Worm (Caenorhabditis elegans) whole organism, L3 larva: ENCODE data around the gene tyr-1.

Source experiments
- ama-1 ChIP-seq: fragments of 150-350 bp; optimal IDR thresholded peaks from 2 replicates; lab custom pipeline; 2018
- ceh-82 ChIP-seq: fragments of 150-350 bp; optimal IDR thresholded peaks from 2 replicates; lab custom pipeline; 2014; ENCODE audit warnings: missing biosample characterization, missing genetic modification characterization
- egl-27 ChIP-seq: sonication (generic microtip); optimal IDR thresholded peaks from 4 replicates; lab custom pipeline; 2017; ENCODE audit warnings: missing biosample characterization, missing genetic modification reagents, missing genetic modification characterization
- elt-1 ChIP-seq: fragments of 150-350 bp; optimal IDR thresholded peaks from 2 replicates; lab custom pipeline; 2014; ENCODE audit warnings: missing biosample characterization, missing genetic modification characterization
- fkh-10 ChIP-seq: sonication (generic microtip); optimal IDR thresholded peaks from 2 replicates; lab custom pipeline; 2017; ENCODE audit warnings: missing biosample characterization, missing genetic modification reagents, missing genetic modification characterization
- hmg-11 ChIP-seq: sonication (generic microtip); optimal IDR thresholded peaks from 2 replicates; lab custom pipeline; 2016; ENCODE audit warnings: missing genetic modification characterization, missing compliant biosample characterization
- lin-15B ChIP-seq: fragments of 150-350 bp; optimal IDR thresholded peaks from 2 replicates; lab custom pipeline; 2014; ENCODE audit warnings: missing biosample characterization, missing genetic modification characterization
- lin-39 ChIP-seq: fragments of 150-350 bp; optimal IDR thresholded peaks from 2 replicates; lab custom pipeline; 2018; ENCODE audit warnings: missing biosample characterization, missing genetic modification reagents, missing genetic modification characterization
- nhr-11 ChIP-seq: fragments of 150-350 bp; optimal IDR thresholded peaks from 2 replicates; lab custom pipeline; 2014; ENCODE audit warnings: missing biosample characterization, missing genetic modification characterization
- skn-1 ChIP-seq: fragments of 150-350 bp; optimal IDR thresholded peaks from 2 replicates; lab custom pipeline; 2014; ENCODE audit warnings: missing biosample characterization, missing genetic modification characterization

- no peak for TF ChIP-seq egl-27 (tag; lab: Kevin White, UChicago)
- TF ChIP-seq elt-1 (tag; lab: Kevin White, UChicago) = no peak
- TF ChIP-seq fkh-10 (GFP tag; lab: Kevin White, UChicago) = no peak
- TF ChIP-seq hmg-11 (tag; lab: Kevin White, UChicago) = no peak
- no peak for TF ChIP-seq skn-1 (tag; lab: Kevin White, UChicago)
- TF ChIP-seq ama-1 = no peak
- no peak for TF ChIP-seq nhr-11 (tag; lab: Kevin White, UChicago)
- TF ChIP-seq lin-39 (tag; lab: Kevin White, UChicago) = no peak
- TF ChIP-seq ceh-82 = no peak
- no peak for TF ChIP-seq lin-15B (tag; lab: Kevin White, UChicago)
These were observed 23.3 kb downstream of the tyr-1 start, which contains the start of gene ZK688.10 for ce11 chrIII:7896925-7897324.
